Fruit fly (Drosophila melanogaster): ENCODE results near the gene Prp6.

The Prp6 gene

DNA sequence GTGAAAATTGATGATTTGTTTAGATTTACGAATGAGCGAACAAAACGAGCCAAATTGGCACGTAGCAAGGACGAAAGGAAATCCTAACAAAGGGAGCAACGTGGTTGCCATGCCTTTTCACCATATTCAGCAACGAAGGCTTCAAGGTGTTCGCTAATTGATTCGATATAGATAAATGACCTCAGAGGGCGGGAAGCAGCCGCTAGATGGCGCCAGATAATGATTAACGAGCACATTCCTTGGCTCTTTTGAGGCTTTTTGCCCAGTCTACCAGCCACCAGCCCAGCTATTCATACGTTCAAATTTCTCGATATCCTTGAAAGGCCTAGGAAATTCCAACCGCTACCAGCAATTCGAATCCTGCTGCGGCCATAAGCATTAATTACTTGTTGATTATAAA, 11.3 kb downstream of the Prp6 start:
- TF ChIP-seq sens (GFP tag) (no peak), CG6813 (GFP tag; optimal IDR thresholded peaks at IDR 0.05) (no peak), CTCF (GFP tag; optimal IDR thresholded peaks at IDR 0.05) (peak; percentile 77), salm (tag; optimal IDR thresholded peaks at IDR 0.05) (no peak), CG7963 (GFP tag; IDR thresholded peaks at IDR 0.05; ENCODE audit: partially characterized antibody) (0 out of 3 replicates have a peak, but pooled peaks have one; percentile 22), CG18619 (GFP tag; optimal IDR thresholded peaks at IDR 0.05) (no peak)

DNA sequence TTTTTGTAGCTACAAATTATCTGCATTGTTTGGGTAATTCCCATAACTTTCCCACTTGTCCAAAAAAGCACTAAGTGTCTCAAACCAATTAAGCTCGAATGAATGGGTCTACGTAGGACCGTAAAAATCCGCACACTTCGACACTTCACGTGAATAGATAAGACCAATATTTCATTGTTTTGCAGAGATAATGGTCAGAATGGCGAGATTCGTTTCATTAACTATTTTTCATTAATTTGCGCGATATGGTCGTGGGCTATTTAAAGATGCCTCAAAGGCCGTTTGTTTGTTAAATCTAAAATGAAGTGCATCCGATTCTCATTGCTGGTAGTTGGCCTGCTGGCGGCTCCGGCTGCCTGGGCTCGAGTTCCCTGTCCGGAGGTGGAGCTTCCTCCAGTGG, 12.1 kb downstream of the Prp6 start, which contains the start of gene CG6839:
Gene CG6839, plus strand, starts transcription at position 301 of the 400 bp plus-strand sequence.
- no peak for TF ChIP-seq HLH3B (GFP tag; IDR thresholded peaks at IDR 0.05)
- no peak for TF ChIP-seq tgo (GFP tag; IDR thresholded peaks at IDR 0.05)
- no peak for TF ChIP-seq jing (GFP tag; optimal IDR thresholded peaks at IDR 0.05)
- no peak for TF ChIP-seq ara (GFP tag; IDR thresholded peaks at IDR 0.05)
- no peak for TF ChIP-seq sens (GFP tag)
- no peak for TF ChIP-seq CG12104 (GFP tag; optimal IDR thresholded peaks at IDR 0.05)
- TF ChIP-seq CG8359 (GFP tag; optimal IDR thresholded peaks at IDR 0.05; ENCODE audit: borderline replicate concordance): no peak
- no peak for TF ChIP-seq CG4360 (GFP tag; IDR thresholded peaks at IDR 0.05)
- no peak for TF ChIP-seq CG9876 (GFP tag; optimal IDR thresholded peaks at IDR 0.05)
- TF ChIP-seq croc (GFP tag; conservative IDR thresholded peaks at IDR 0.05): no peak
- no peak for TF ChIP-seq HHEX (GFP tag; optimal IDR thresholded peaks at IDR 0.05)
- TF ChIP-seq exex (tag; optimal IDR thresholded peaks at IDR 0.05): peak; percentile 75
- TF ChIP-seq CG4820 (GFP tag; optimal IDR thresholded peaks at IDR 0.05): no peak
- TF ChIP-seq Hey (tag; optimal IDR thresholded peaks at IDR 0.05): peak; percentile 29
- TF ChIP-seq pnt (GFP tag; optimal IDR thresholded peaks at IDR 0.05): no peak
- no peak for TF ChIP-seq CG10267 (tag; optimal IDR thresholded peaks at IDR 0.05)
- no peak for TF ChIP-seq chn (GFP tag; optimal IDR thresholded peaks at IDR 0.05)
- TF ChIP-seq NfI (GFP tag; optimal IDR thresholded peaks at IDR 0.05): no peak
- TF ChIP-seq NFAT (GFP tag; IDR thresholded peaks at IDR 0.05): no peak
- no peak for TF ChIP-seq CG34376 (GFP tag; optimal IDR thresholded peaks at IDR 0.05)
- no peak for TF ChIP-seq fd102C (GFP tag; optimal IDR thresholded peaks at IDR 0.05)
- TF ChIP-seq knrl (GFP tag; IDR thresholded peaks at IDR 0.05; ENCODE audit: partially characterized antibody): no peak
- no peak for TF ChIP-seq ken (GFP tag; IDR thresholded peaks at IDR 0.05)
- TF ChIP-seq sisA (GFP tag; IDR thresholded peaks at IDR 0.05): no peak
- no peak for TF ChIP-seq Deaf1 (tag; optimal IDR thresholded peaks at IDR 0.05)
- TF ChIP-seq CG15601 (tag; optimal IDR thresholded peaks at IDR 0.05): no peak
- TF ChIP-seq cwo (GFP tag; optimal IDR thresholded peaks at IDR 0.05): peak; percentile 18
- no peak for TF ChIP-seq Hr78 (GFP tag; optimal IDR thresholded peaks at IDR 0.05)
- TF ChIP-seq Side (GFP tag; optimal IDR thresholded peaks at IDR 0.05): no peak
- TF ChIP-seq her (GFP tag; optimal IDR thresholded peaks at IDR 0.05): no peak
- no peak for TF ChIP-seq CG1603 (tag; optimal IDR thresholded peaks at IDR 0.05)
- TF ChIP-seq CG13296 (GFP tag; optimal IDR thresholded peaks at IDR 0.05): no peak
- no peak for TF ChIP-seq Dbx (GFP tag; IDR thresholded peaks at IDR 0.05)
- TF ChIP-seq CG16815 (GFP tag; optimal IDR thresholded peaks at IDR 0.05): no peak
- TF ChIP-seq mirr (GFP tag; optimal IDR thresholded peaks at IDR 0.05): peak; percentile 43

- no peak for TF ChIP-seq Sox102F (GFP tag; optimal IDR thresholded peaks at IDR 0.05)
- TF ChIP-seq CG32532 (GFP tag; IDR thresholded peaks at IDR 0.05): no peak
- TF ChIP-seq prd (optimal IDR thresholded peaks at IDR 0.05): no peak
- no peak for TF ChIP-seq prd (GFP tag; IDR thresholded peaks at IDR 0.05)
Observed at dm6 chr3L:18920219-18920618, 15.0 kb downstream of the Prp6 start, which contains the start of gene CG18223. Gene CG18223 (minus strand): TSS chr3L:18920319.

Data from whole organism, embryonic.